Worm (Caenorhabditis elegans): ENCODE measurements around the gene B0222.1.
A peak's percentile ranks its signal among the peaks of the same experiment; 100 is the strongest.

The B0222.1 gene

ce11 chrV:9159146-9159717 is 25.2 kb downstream of the B0222.1 start:
- TF ChIP-seq nhr-85 (tag): peak; percentile 59
- peak; percentile 60 for TF ChIP-seq aly-2 (tag; optimal IDR thresholded peaks at IDR 0.05)
- TF ChIP-seq nhr-90 (tag; optimal IDR thresholded peaks at IDR 0.05; ENCODE audit: poor library complexity): peak; percentile 7
- peak; percentile 25 for TF ChIP-seq nhr-71 (tag; optimal IDR thresholded peaks at IDR 0.05)

- TF ChIP-seq hlh-17 (GFP tag; optimal IDR thresholded peaks at IDR 0.05; ENCODE audit: borderline replicate concordance): no peak
- TF ChIP-seq snpc-4 (tag; optimal IDR thresholded peaks at IDR 0.05): no peak
- no peak for TF ChIP-seq pqm-1 (tag; optimal IDR thresholded peaks at IDR 0.05)
- no peak for TF ChIP-seq ceh-90 (tag; optimal IDR thresholded peaks at IDR 0.05)
- no peak for TF ChIP-seq ets-5 (GFP tag; IDR thresholded peaks at IDR 0.05)
- TF ChIP-seq aha-1 (tag; optimal IDR thresholded peaks at IDR 0.05): no peak
- TF ChIP-seq rnt-1 (tag; optimal IDR thresholded peaks at IDR 0.05): no peak
- TF ChIP-seq blmp-1 (tag; optimal IDR thresholded peaks at IDR 0.05): peak; percentile 38
- TF ChIP-seq pax-3 (tag; optimal IDR thresholded peaks at IDR 0.05): no peak
- no peak for TF ChIP-seq lin-15B (tag; optimal IDR thresholded peaks at IDR 0.05)
- TF ChIP-seq unc-86 (tag; optimal IDR thresholded peaks at IDR 0.05): no peak
- TF ChIP-seq F16B12.6 (tag; optimal IDR thresholded peaks at IDR 0.05): no peak
- TF ChIP-seq irx-1 (tag; optimal IDR thresholded peaks at IDR 0.05): no peak
- no peak for TF ChIP-seq efl-1 (optimal IDR thresholded peaks at IDR 0.05)
- TF ChIP-seq efl-1 (GFP tag; optimal IDR thresholded peaks at IDR 0.05 in 1 of 2): peak in 1 of 2 experiments; percentile 82
- no peak for TF ChIP-seq nhr-84 (tag; optimal IDR thresholded peaks at IDR 0.05)
- TF ChIP-seq egl-13 (tag; optimal IDR thresholded peaks at IDR 0.05): no peak
- no peak for TF ChIP-seq ces-1 (GFP tag; optimal IDR thresholded peaks at IDR 0.05)
- TF ChIP-seq nhr-47 (tag; optimal IDR thresholded peaks at IDR 0.05): no peak
- TF ChIP-seq tbx-2 (tag; optimal IDR thresholded peaks at IDR 0.05): no peak
- TF ChIP-seq nhr-19 (GFP tag; conservative IDR thresholded peaks at IDR 0.05): peak; percentile 39; the same call in 1 of the 2 replicates
- TF ChIP-seq unc-130 (tag; optimal IDR thresholded peaks at IDR 0.05): no peak
- TF ChIP-seq fkh-8 (tag; optimal IDR thresholded peaks at IDR 0.05): no peak
- peak; percentile 64 for TF ChIP-seq nhr-20 (tag; optimal IDR thresholded peaks at IDR 0.05)
- TF ChIP-seq mab-9 (GFP tag; IDR thresholded peaks at IDR 0.05): no peak
- no peak for TF ChIP-seq sox-4 (tag; optimal IDR thresholded peaks at IDR 0.05)
- TF ChIP-seq unc-30 (tag; optimal IDR thresholded peaks at IDR 0.05): no peak
- no peak for TF ChIP-seq tlp-1 (tag; optimal IDR thresholded peaks at IDR 0.05)
- peak; percentile 13 for TF ChIP-seq ama-1 (optimal IDR thresholded peaks at IDR 0.05)
- no peak for TF ChIP-seq isw-1 (GFP tag; IDR thresholded peaks at IDR 0.05)
- TF ChIP-seq vab-15 (tag; optimal IDR thresholded peaks at IDR 0.05): no peak
- TF ChIP-seq grh-1 (GFP tag; IDR thresholded peaks at IDR 0.05): no peak
- TF ChIP-seq skn-1 (tag; optimal IDR thresholded peaks at IDR 0.05): no peak
- no peak for TF ChIP-seq sup-37 (GFP tag; optimal IDR thresholded peaks at IDR 0.05)
- TF ChIP-seq swsn-7 (tag; optimal IDR thresholded peaks at IDR 0.05): no peak
- no peak for TF ChIP-seq nhr-90 (tag; optimal IDR thresholded peaks at IDR 0.05; ENCODE audit: poor library complexity)
- no peak for TF ChIP-seq ztf-4 (tag; optimal IDR thresholded peaks at IDR 0.05)
- no peak for TF ChIP-seq C34B4.2 (tag; optimal IDR thresholded peaks at IDR 0.05)
- TF ChIP-seq nhr-76 (tag; optimal IDR thresholded peaks at IDR 0.05): no peak
- TF ChIP-seq ceh-63 (GFP tag; optimal IDR thresholded peaks at IDR 0.05): no peak
- no peak for TF ChIP-seq jun-1 (tag; optimal IDR thresholded peaks at IDR 0.05)
- TF ChIP-seq alr-1 (tag; optimal IDR thresholded peaks at IDR 0.05; ENCODE audit: borderline replicate concordance): no peak
- no peak for TF ChIP-seq mdl-1 (tag; optimal IDR thresholded peaks at IDR 0.05)
- TF ChIP-seq lsy-2 (tag; optimal IDR thresholded peaks at IDR 0.05): no peak
- TF ChIP-seq ceh-88 (GFP tag; IDR thresholded peaks at IDR 0.05): no peak
- no peak for TF ChIP-seq C04F5.9 (tag; optimal IDR thresholded peaks at IDR 0.05)
- no peak for TF ChIP-seq hpl-2 (GFP tag; optimal IDR thresholded peaks at IDR 0.05)
- no peak for TF ChIP-seq dpl-1 (GFP tag; optimal IDR thresholded peaks at IDR 0.05)
Measured at ce11 chrV:9160224-9160886, 26.3 kb downstream of the B0222.1 start, which contains the start of gene col-144. Gene col-144, minus strand, starts transcription at chrV:9160642.
